Comparison of ENCODE assay signal across 4 fruit fly cellular contexts in the genomic region with DNA sequence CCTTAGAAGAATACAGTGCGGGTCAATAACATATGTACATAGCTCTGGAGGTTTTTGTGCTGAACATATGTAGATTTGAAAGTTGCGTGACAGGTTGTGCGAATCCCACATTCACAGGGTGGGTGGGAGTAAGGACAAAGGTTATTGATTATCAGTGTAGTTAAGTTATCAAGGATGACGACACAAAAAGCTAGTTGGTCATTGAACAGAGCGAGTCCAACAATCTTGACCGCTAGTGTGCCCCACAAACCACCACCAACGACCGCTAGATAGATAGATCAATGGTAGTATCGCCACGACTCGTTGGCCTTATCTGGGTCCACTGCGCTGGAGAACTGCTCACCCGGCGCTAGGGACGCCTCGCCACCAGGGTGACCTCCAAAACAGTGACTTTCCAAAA.
TF ChIP-seq lines count a peak whose summit lies in the region.

No protein-coding gene starts in this region.

- TF ChIP-seq CTCF in whole organism, embryonic (GFP tag; optimal IDR thresholded peaks at IDR 0.05; lab: Kevin White, UChicago) = no peak

TF ChIP-seq in whole organism, adult, 20 proteins besides CTCF, POLR2A, EP300 and RAD21:
- TF ChIP-seq CG7045 (GFP tag; optimal IDR thresholded peaks at IDR 0.05; lab: Kevin White, UChicago) (no peak), cic (GFP tag; optimal IDR thresholded peaks at IDR 0.05; lab: Kevin White, UChicago) (peak; percentile 45)
TF ChIP-seq in whole organism, adult: peak in this region for 1.

TF ChIP-seq in whole organism, embryonic, 481 proteins besides CTCF, POLR2A, EP300 and RAD21 (continues in another document):
- TF ChIP-seq CG5953 (GFP tag; IDR thresholded peaks at IDR 0.05; lab: Robert Waterston, UW) (no peak), bsh (GFP tag; optimal IDR thresholded peaks at IDR 0.05; lab: Kevin White, UChicago) (peak in 1 of 2 experiments; percentile 26), CG1233 (GFP tag; optimal IDR thresholded peaks at IDR 0.05; lab: Kevin White, UChicago) (no peak), Mrtf (GFP tag; IDR thresholded peaks at IDR 0.05; lab: Robert Waterston, UW) (no peak), z (GFP tag; IDR thresholded peaks at IDR 0.05; lab: Robert Waterston, UW) (no peak), phol (tag; optimal IDR thresholded peaks at IDR 0.05; lab: Kevin White, UChicago) (no peak), CG11398 (GFP tag; optimal IDR thresholded peaks at IDR 0.05; lab: Kevin White, UChicago) (no peak), CG31365 (tag; optimal IDR thresholded peaks at IDR 0.05; lab: Kevin White, UChicago) (peak; percentile 17), Hr51 (GFP tag; optimal IDR thresholded peaks at IDR 0.05; lab: Kevin White, UChicago) (no peak), E2f1 (GFP tag; IDR thresholded peaks at IDR 0.05; lab: Robert Waterston, UW) (no peak), CG3163 (GFP tag; optimal IDR thresholded peaks at IDR 0.05; lab: Kevin White, UChicago) (no peak), CG3995 (GFP tag; optimal IDR thresholded peaks at IDR 0.05; lab: Kevin White, UChicago) (no peak), hkb (optimal IDR thresholded peaks at IDR 0.05; lab: Kevin White, UChicago) (no peak), hkb (GFP tag; IDR thresholded peaks at IDR 0.05; lab: Robert Waterston, UW) (peak; percentile 38; the same call in 1 of the 2 replicates), H2.0 (GFP tag; IDR thresholded peaks at IDR 0.05; lab: Robert Waterston, UW) (no peak), pfk (GFP tag; optimal IDR thresholded peaks at IDR 0.05; lab: Kevin White, UChicago) (no peak), CG1529 (GFP tag; optimal IDR thresholded peaks at IDR 0.05; lab: Kevin White, UChicago) (no peak), CG6791 (GFP tag; IDR thresholded peaks at IDR 0.05; lab: Robert Waterston, UW; ENCODE audit: partially characterized antibody) (no peak), ind (GFP tag; optimal IDR thresholded peaks at IDR 0.05; lab: Kevin White, UChicago) (no peak), CG12659 (GFP tag; optimal IDR thresholded peaks at IDR 0.05; lab: Kevin White, UChicago) (no peak), Oli (tag; optimal IDR thresholded peaks at IDR 0.05; lab: Kevin White, UChicago) (peak; percentile 26), CG12744 (GFP tag; optimal IDR thresholded peaks at IDR 0.05; lab: Kevin White, UChicago) (no peak), CG3847 (GFP tag; IDR thresholded peaks at IDR 0.05; lab: Robert Waterston, UW) (no peak), Sox100B (GFP tag; optimal IDR thresholded peaks at IDR 0.05; lab: Kevin White, UChicago) (no peak), onecut (GFP tag; IDR thresholded peaks at IDR 0.05; lab: Robert Waterston, UW) (no peak), lola (GFP tag; optimal IDR thresholded peaks at IDR 0.05; lab: Kevin White, UChicago) (no peak), CG17385 (GFP tag; optimal IDR thresholded peaks at IDR 0.05; lab: Kevin White, UChicago) (no peak), sug (tag; optimal IDR thresholded peaks at IDR 0.05; lab: Kevin White, UChicago) (peak; percentile 44), CG2199 (GFP tag; IDR thresholded peaks at IDR 0.05; lab: Robert Waterston, UW) (no peak)

TF ChIP-seq in whole organism, prepupa, 60 proteins besides CTCF, POLR2A, EP300 and RAD21 (continues in another document):
- TF ChIP-seq CG6276 (GFP tag; optimal IDR thresholded peaks at IDR 0.05; lab: Kevin White, UChicago) (no peak), CG9139 (GFP tag; optimal IDR thresholded peaks at IDR 0.05; lab: Kevin White, UChicago) (no peak), Ets21C (GFP tag; optimal IDR thresholded peaks at IDR 0.05; lab: Kevin White, UChicago) (no peak), CG34406 (GFP tag; optimal IDR thresholded peaks at IDR 0.05; lab: Kevin White, UChicago) (no peak), CG10669 (GFP tag; optimal IDR thresholded peaks at IDR 0.05; lab: Kevin White, UChicago) (no peak), esn (GFP tag; optimal IDR thresholded peaks at IDR 0.05; lab: Kevin White, UChicago) (no peak), CG8119 (GFP tag; IDR thresholded peaks at IDR 0.05; lab: Robert Waterston, UW) (peak; percentile 28; the same call in 2 of the 3 replicates), Eip93F (GFP tag; optimal IDR thresholded peaks at IDR 0.05; lab: Kevin White, UChicago) (no peak), Ets96B (tag; optimal IDR thresholded peaks at IDR 0.05; lab: Kevin White, UChicago) (no peak), Lpt (GFP tag; optimal IDR thresholded peaks at IDR 0.05; lab: Kevin White, UChicago) (peak; percentile 6), dsx (GFP tag; optimal IDR thresholded peaks at IDR 0.05; lab: Kevin White, UChicago; ENCODE audit: poor library complexity, severe bottlenecking) (no peak), CG11902 (GFP tag; optimal IDR thresholded peaks at IDR 0.05; lab: Kevin White, UChicago) (no peak), Sox15 (GFP tag; optimal IDR thresholded peaks at IDR 0.05; lab: Kevin White, UChicago) (no peak), cyc (GFP tag; optimal IDR thresholded peaks at IDR 0.05; lab: Kevin White, UChicago) (no peak), CG15336 (GFP tag; IDR thresholded peaks at IDR 0.05; lab: Robert Waterston, UW) (no peak; the same call in 1 of the 2 replicates), CG8632 (GFP tag; optimal IDR thresholded peaks at IDR 0.05; lab: Kevin White, UChicago) (no peak), Blimp-1 (GFP tag; optimal IDR thresholded peaks at IDR 0.05; lab: Kevin White, UChicago) (no peak), svp (GFP tag; lab: Kevin White, UChicago) (no peak), Sox14 (GFP tag; optimal IDR thresholded peaks at IDR 0.05; lab: Kevin White, UChicago) (no peak), Sox102F (GFP tag; optimal IDR thresholded peaks at IDR 0.05; lab: Kevin White, UChicago) (no peak), ss (GFP tag; optimal IDR thresholded peaks at IDR 0.05; lab: Kevin White, UChicago) (no peak), CG11294 (GFP tag; IDR thresholded peaks at IDR 0.05; lab: Robert Waterston, UW) (no peak), fd85E (GFP tag; optimal IDR thresholded peaks at IDR 0.05; lab: Kevin White, UChicago) (no peak), CG32006 (GFP tag; optimal IDR thresholded peaks at IDR 0.05; lab: Kevin White, UChicago) (peak; percentile 0), CG6808 (GFP tag; optimal IDR thresholded peaks at IDR 0.05; lab: Kevin White, UChicago) (no peak), CG7368 (GFP tag; optimal IDR thresholded peaks at IDR 0.05; lab: Kevin White, UChicago) (no peak), CG6854 (GFP tag; optimal IDR thresholded peaks at IDR 0.05; lab: Kevin White, UChicago) (no peak), net (GFP tag; optimal IDR thresholded peaks at IDR 0.05; lab: Kevin White, UChicago) (no peak), lz (GFP tag; optimal IDR thresholded peaks at IDR 0.05; lab: Kevin White, UChicago) (no peak), Gug (GFP tag; IDR thresholded peaks at IDR 0.05; lab: Robert Waterston, UW) (no peak), CG1621 (tag; optimal IDR thresholded peaks at IDR 0.05; lab: Kevin White, UChicago) (no peak)

TF ChIP-seq in whole organism, pupa, 21 proteins besides CTCF, POLR2A, EP300 and RAD21:
- peak; percentile 31 for TF ChIP-seq CG8301 (tag; optimal IDR thresholded peaks at IDR 0.05; lab: Kevin White, UChicago)
- TF ChIP-seq CG4496 (GFP tag; IDR thresholded peaks at IDR 0.05; lab: Robert Waterston, UW) = peak; percentile 47; the same call in 2 of the 3 replicates
- no peak for TF ChIP-seq CG32121 (GFP tag; IDR thresholded peaks at IDR 0.05; lab: Robert Waterston, UW)
- no peak for TF ChIP-seq CG13204 (GFP tag; optimal IDR thresholded peaks at IDR 0.05; lab: Kevin White, UChicago)
- no peak for TF ChIP-seq gl (tag; optimal IDR thresholded peaks at IDR 0.05; lab: Kevin White, UChicago)
- TF ChIP-seq Pif1B (GFP tag; optimal IDR thresholded peaks at IDR 0.05; lab: Kevin White, UChicago) = no peak
- peak; percentile 42; the same call in 1 of the 3 replicates for TF ChIP-seq fd96Ca (GFP tag; IDR thresholded peaks at IDR 0.05; lab: Robert Waterston, UW)
- no peak for TF ChIP-seq Snoo (tag; optimal IDR thresholded peaks at IDR 0.05; lab: Kevin White, UChicago)
- TF ChIP-seq CG34367 (tag; optimal IDR thresholded peaks at IDR 0.05; lab: Kevin White, UChicago) = no peak
- peak; percentile 34; the same call in 1 of the 2 replicates for TF ChIP-seq CG12605 (GFP tag; IDR thresholded peaks at IDR 0.05; lab: Robert Waterston, UW)
- peak; percentile 17 for TF ChIP-seq EcR (GFP tag; optimal IDR thresholded peaks at IDR 0.05; lab: Kevin White, UChicago)
- TF ChIP-seq D1 (tag; optimal IDR thresholded peaks at IDR 0.05; lab: Kevin White, UChicago) = no peak
